Worm (Caenorhabditis elegans): ENCODE results near the gene fbxb-14.

DNA sequence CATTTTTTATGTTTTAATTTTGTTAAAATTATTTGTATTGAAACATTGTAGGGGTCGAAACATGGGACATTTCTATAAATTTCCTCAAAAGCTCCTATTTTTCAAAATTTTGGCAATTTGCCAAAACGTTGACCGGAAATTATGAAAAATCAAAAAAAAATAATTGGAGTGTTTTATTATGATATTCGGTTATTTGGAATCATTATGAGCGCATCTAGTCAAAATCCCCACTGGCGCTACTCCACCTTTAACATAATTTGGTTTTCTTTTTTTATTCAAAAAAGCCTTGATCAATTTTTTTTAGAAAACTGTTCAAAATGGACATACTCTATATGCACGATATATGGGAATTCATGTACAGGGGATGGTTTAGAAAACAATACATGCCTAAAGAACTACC is 22.7 kb upstream of the fbxb-14 start, which contains the start of gene W04H10.2:
- TF ChIP-seq ztf-11 (tag; optimal IDR thresholded peaks at IDR 0.05) = no peak
- no peak for TF ChIP-seq mxl-2 (GFP tag; conservative IDR thresholded peaks at IDR 0.05)

All from whole organism, L4 larva.